Worm (Caenorhabditis elegans): ENCODE measurements around the gene hcp-3.

The hcp-3 gene

DNA sequence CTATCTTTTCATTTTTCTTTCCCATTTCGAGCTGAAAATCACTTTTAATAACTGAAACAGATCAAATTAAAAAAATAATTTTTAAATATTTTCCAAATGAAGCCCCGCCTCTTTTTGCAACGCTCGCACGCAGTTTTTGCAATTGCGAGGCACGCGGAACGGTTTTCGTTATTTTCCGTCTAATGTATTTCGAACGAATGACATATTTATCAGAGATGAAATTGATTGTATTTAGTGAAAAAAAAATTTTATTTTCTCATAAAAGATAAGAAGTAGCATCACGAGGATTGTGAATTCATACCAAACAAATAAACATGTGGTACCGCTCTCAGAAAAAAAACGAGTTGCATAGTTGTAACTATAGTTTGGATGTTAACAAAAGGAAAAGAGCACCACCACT is 13.6 kb upstream of the hcp-3 start, which contains the start of gene rpac-19 (continued):
- no peak for TF ChIP-seq pag-3 (tag; optimal IDR thresholded peaks at IDR 0.05; ENCODE audit: borderline replicate concordance)
- peak; percentile 34 for TF ChIP-seq ceh-31 (tag; optimal IDR thresholded peaks at IDR 0.05)
- peak; percentile 55 for TF ChIP-seq sox-4 (tag; optimal IDR thresholded peaks at IDR 0.05)
- TF ChIP-seq nfya-1 (tag; optimal IDR thresholded peaks at IDR 0.05), result peak; percentile 67
- TF ChIP-seq che-1 (tag; optimal IDR thresholded peaks at IDR 0.05), result peak; percentile 46
- no peak for TF ChIP-seq elt-4 (tag; optimal IDR thresholded peaks at IDR 0.05)
- peak; percentile 44 for TF ChIP-seq ahr-1 (tag; optimal IDR thresholded peaks at IDR 0.05)
- TF ChIP-seq elt-2 (tag; optimal IDR thresholded peaks at IDR 0.05), result peak; percentile 75
- TF ChIP-seq ceh-22 (tag; optimal IDR thresholded peaks at IDR 0.05), result no peak
- peak; percentile 67 for TF ChIP-seq ceh-2 (tag; optimal IDR thresholded peaks at IDR 0.05)
- TF ChIP-seq ceh-19 (GFP tag; optimal IDR thresholded peaks at IDR 0.05), result peak; percentile 7
- peak; percentile 73 for TF ChIP-seq ceh-14 (tag; optimal IDR thresholded peaks at IDR 0.05)
- peak; percentile 51 for TF ChIP-seq nhr-11 (tag; optimal IDR thresholded peaks at IDR 0.05)
- TF ChIP-seq Y22D7AL.16 (tag; optimal IDR thresholded peaks at IDR 0.05), result peak; percentile 55
- peak; percentile 48 for TF ChIP-seq pat-9 (tag; optimal IDR thresholded peaks at IDR 0.05)
- peak; percentile 29 for TF ChIP-seq zip-5 (tag; optimal IDR thresholded peaks at IDR 0.05)
- peak; percentile 70 for TF ChIP-seq tbx-2 (tag; optimal IDR thresholded peaks at IDR 0.05)

DNA sequence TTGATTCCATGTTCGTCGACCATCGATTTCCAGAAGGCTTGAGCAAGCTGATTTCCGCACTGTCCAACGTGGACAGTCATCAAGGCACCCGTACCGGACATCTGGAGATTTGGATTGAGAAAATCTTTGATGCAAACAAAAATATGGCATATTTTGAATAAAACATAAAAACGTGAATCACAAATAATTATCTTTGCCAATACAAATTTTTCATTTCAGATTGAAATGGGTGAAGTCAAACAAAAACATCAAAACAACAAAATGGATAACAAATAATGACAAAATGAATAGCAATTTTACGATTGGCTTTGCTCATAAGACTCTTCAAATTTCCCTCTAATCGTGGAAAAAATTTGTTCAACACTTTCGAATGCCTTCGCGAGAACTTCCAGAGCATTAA is 12.8 kb upstream of the hcp-3 start, which contains the start of gene tbg-1:
TSS of gene tbg-1 (minus strand) at position 101 of the 400 bp plus-strand sequence.
- TF ChIP-seq tbx-2 (tag; optimal IDR thresholded peaks at IDR 0.05), result no peak
- no peak for TF ChIP-seq K02D7.2 (tag; optimal IDR thresholded peaks at IDR 0.05)
- TF ChIP-seq ceh-6 (GFP tag; optimal IDR thresholded peaks at IDR 0.05), result no peak
- no peak for TF ChIP-seq ceh-31 (tag; optimal IDR thresholded peaks at IDR 0.05)
- no peak for TF ChIP-seq T23F11.4 (GFP tag; optimal IDR thresholded peaks at IDR 0.05)
- TF ChIP-seq che-1 (tag; optimal IDR thresholded peaks at IDR 0.05), result no peak
- no peak for TF ChIP-seq sox-2 (GFP tag; IDR thresholded peaks at IDR 0.05)
- no peak for TF ChIP-seq ceh-34 (tag; optimal IDR thresholded peaks at IDR 0.05)
- TF ChIP-seq sox-4 (tag; optimal IDR thresholded peaks at IDR 0.05), result no peak
- no peak for TF ChIP-seq nfya-1 (tag; optimal IDR thresholded peaks at IDR 0.05)
- TF ChIP-seq C08G9.2 (tag; optimal IDR thresholded peaks at IDR 0.05), result no peak
- no peak for TF ChIP-seq fkh-10 (GFP tag; optimal IDR thresholded peaks at IDR 0.05)
- TF ChIP-seq unc-55 (GFP tag; optimal IDR thresholded peaks at IDR 0.05), result no peak
- no peak for TF ChIP-seq gmeb-2 (tag; optimal IDR thresholded peaks at IDR 0.05)
- TF ChIP-seq nhr-11 (tag; optimal IDR thresholded peaks at IDR 0.05), result no peak
- no peak for TF ChIP-seq npax-4 (tag; optimal IDR thresholded peaks at IDR 0.05)
- TF ChIP-seq pag-3 (tag; optimal IDR thresholded peaks at IDR 0.05; ENCODE audit: borderline replicate concordance), result no peak
- TF ChIP-seq ceh-19 (GFP tag; optimal IDR thresholded peaks at IDR 0.05), result no peak
- TF ChIP-seq tbx-7 (tag; optimal IDR thresholded peaks at IDR 0.05), result no peak
- TF ChIP-seq odd-2 (tag; optimal IDR thresholded peaks at IDR 0.05), result no peak

DNA sequence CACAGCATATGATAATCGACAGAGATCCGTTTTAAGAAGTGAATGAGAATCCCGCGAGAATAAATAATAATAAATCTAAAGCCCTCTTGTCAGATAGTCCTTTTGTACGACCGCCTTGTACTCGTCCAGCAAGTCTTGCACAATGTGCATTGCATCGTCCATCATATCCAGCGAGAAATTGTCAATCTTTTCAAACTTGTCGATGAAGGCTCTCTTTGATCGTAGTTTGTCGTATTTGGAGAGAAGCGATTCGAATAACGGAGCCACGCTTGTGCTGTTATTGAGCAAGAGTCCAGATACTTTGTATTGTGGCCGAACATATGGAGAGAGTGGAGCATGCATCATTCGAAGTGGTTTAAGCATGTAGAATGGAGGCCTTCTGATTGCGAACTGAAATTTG is 10.3 kb upstream of the hcp-3 start:
- TF ChIP-seq ceh-19 (GFP tag; optimal IDR thresholded peaks at IDR 0.05) (no peak), pros-1 (tag; optimal IDR thresholded peaks at IDR 0.05) (no peak), ttx-3 (tag; optimal IDR thresholded peaks at IDR 0.05) (no peak), pat-9 (tag; optimal IDR thresholded peaks at IDR 0.05) (no peak), pha-4 (tag; optimal IDR thresholded peaks at IDR 0.05) (no peak), odd-2 (tag; optimal IDR thresholded peaks at IDR 0.05) (no peak)

DNA sequence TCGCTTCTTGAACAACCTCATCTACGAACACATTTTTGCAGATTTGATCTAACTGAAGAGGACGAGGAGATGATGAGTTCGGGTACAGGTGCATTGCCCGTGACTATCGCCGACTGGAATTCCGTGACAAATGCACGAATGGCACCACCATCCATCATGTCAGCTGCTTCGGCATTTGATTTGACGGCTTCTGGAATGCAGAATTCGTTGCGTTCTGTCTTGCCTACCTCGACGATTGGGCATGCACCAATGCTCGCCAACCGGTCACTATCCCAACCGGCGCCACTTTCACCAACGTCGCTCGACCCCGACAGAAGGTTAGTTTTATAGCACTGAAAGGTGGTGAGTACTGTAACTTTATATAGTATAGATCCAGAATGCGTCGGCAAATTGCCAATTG is 7.2 kb upstream of the hcp-3 start:
- no peak for TF ChIP-seq ceh-6 (GFP tag; optimal IDR thresholded peaks at IDR 0.05)
- no peak for TF ChIP-seq F13H6.1 (tag; optimal IDR thresholded peaks at IDR 0.05)
- TF ChIP-seq ceh-45 (GFP tag; IDR thresholded peaks at IDR 0.05), result no peak
- no peak for TF ChIP-seq pag-3 (tag; optimal IDR thresholded peaks at IDR 0.05; ENCODE audit: borderline replicate concordance)
- TF ChIP-seq ttx-3 (tag; optimal IDR thresholded peaks at IDR 0.05), result no peak
- no peak for TF ChIP-seq ceh-48 (tag; optimal IDR thresholded peaks at IDR 0.05)
- TF ChIP-seq tbx-2 (tag; optimal IDR thresholded peaks at IDR 0.05), result no peak
- TF ChIP-seq unc-3 (GFP tag; conservative IDR thresholded peaks at IDR 0.05), result no peak
- TF ChIP-seq unc-3 (tag; optimal IDR thresholded peaks at IDR 0.05), result no peak
- TF ChIP-seq nfya-1 (tag; optimal IDR thresholded peaks at IDR 0.05), result no peak
- no peak for TF ChIP-seq unc-42 (tag; optimal IDR thresholded peaks at IDR 0.05)
- TF ChIP-seq ama-1 (optimal IDR thresholded peaks at IDR 0.05), result no peak
- TF ChIP-seq fax-1 (tag; optimal IDR thresholded peaks at IDR 0.05), result no peak
- TF ChIP-seq npax-4 (tag; optimal IDR thresholded peaks at IDR 0.05), result no peak
- TF ChIP-seq ref-2 (tag; optimal IDR thresholded peaks at IDR 0.05), result no peak
- no peak for TF ChIP-seq ets-4 (tag; optimal IDR thresholded peaks at IDR 0.05)
- TF ChIP-seq hlh-30 (tag; optimal IDR thresholded peaks at IDR 0.05; ENCODE audit: insufficient read depth), result no peak
- TF ChIP-seq ceh-31 (tag; optimal IDR thresholded peaks at IDR 0.05), result no peak
- TF ChIP-seq C38D4.7 (GFP tag; optimal IDR thresholded peaks at IDR 0.05), result no peak
- no peak for TF ChIP-seq ceh-30 (tag; optimal IDR thresholded peaks at IDR 0.05)
- no peak for TF ChIP-seq madf-2 (tag; optimal IDR thresholded peaks at IDR 0.05)
